Fruit fly (Drosophila melanogaster): Measurements from ENCODE around the gene CG32214.

DNA sequence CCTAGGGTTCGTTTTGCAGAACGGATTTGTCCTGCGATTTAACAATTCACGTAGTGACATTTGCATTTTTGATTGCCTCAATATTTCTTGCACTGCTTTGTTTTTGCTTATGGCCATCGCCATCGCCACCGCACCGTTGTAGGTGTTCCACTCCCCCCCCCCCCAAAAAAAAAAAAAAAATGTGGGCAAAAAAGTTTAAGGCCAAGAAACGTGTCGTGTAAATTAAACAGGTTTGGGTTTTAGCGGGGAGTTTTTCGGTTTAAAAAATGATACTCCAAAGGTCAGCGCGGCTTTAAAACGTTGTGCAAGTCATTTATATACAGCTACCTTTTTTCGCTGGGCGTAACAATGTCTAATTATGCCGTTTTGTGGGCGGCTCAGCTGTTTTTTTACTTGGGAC, 14.1 kb downstream of the CG32214 start:
- no peak for TF ChIP-seq h (optimal IDR thresholded peaks at IDR 0.05)
- TF ChIP-seq Sin3A (optimal IDR thresholded peaks at IDR 0.05) = no peak

Measured in Kc167 (cell line).